Worm (Caenorhabditis elegans) whole organism, L3 larva: ENCODE data around the gene F55B12.10.

Experiments used
- R02D3.7 ChIP-seq: fragments of 150-350 bp; optimal IDR thresholded peaks from 2 replicates; lab custom pipeline; 2014; ENCODE audit warnings: missing biosample characterization, missing genetic modification characterization
- ZK546.5 ChIP-seq: sonication (generic microtip); optimal IDR thresholded peaks from 2 replicates; lab custom pipeline; 2017; ENCODE audit warnings: missing biosample characterization, missing genetic modification characterization
- ama-1 ChIP-seq: fragments of 150-350 bp; optimal IDR thresholded peaks from 2 replicates; lab custom pipeline; 2018
- ceh-16 ChIP-seq: sonication (generic microtip); optimal IDR thresholded peaks from 2 replicates; lab custom pipeline; 2017; ENCODE audit warnings: missing biosample characterization, missing genetic modification characterization
- ceh-28 ChIP-seq: fragments of 150-350 bp; optimal IDR thresholded peaks from 2 replicates; lab custom pipeline; 2014; ENCODE audit warnings: missing biosample characterization, missing genetic modification reagents, missing genetic modification characterization
- ceh-82 ChIP-seq: fragments of 150-350 bp; optimal IDR thresholded peaks from 2 replicates; lab custom pipeline; 2014; ENCODE audit warnings: missing biosample characterization, missing genetic modification characterization
- ceh-9 ChIP-seq: sonication (generic microtip); optimal IDR thresholded peaks from 2 replicates; lab custom pipeline; 2018; ENCODE audit warnings: missing biosample characterization, missing genetic modification characterization
- egl-27 ChIP-seq: sonication (generic microtip); optimal IDR thresholded peaks from 4 replicates; lab custom pipeline; 2017; ENCODE audit warnings: missing biosample characterization, missing genetic modification reagents, missing genetic modification characterization
- egl-5 ChIP-seq: fragments of 150-350 bp; optimal IDR thresholded peaks from 2 replicates; lab custom pipeline; 2017; ENCODE audit warnings: missing biosample characterization, missing genetic modification reagents, missing genetic modification characterization, inconsistent platforms
- elt-1 ChIP-seq: fragments of 150-350 bp; optimal IDR thresholded peaks from 2 replicates; lab custom pipeline; 2014; ENCODE audit warnings: missing biosample characterization, missing genetic modification characterization
- elt-2 ChIP-seq: sonication (generic microtip); optimal IDR thresholded peaks from 2 replicates; lab custom pipeline; 2016; ENCODE audit warnings: missing genetic modification reagents, mild to moderate bottlenecking, missing genetic modification characterization, missing compliant biosample characterization
- elt-3 ChIP-seq, 3 experiments: fragments of 150-350 bp in 1 of 3; sonication (generic microtip) in 2 of 3; optimal IDR thresholded peaks; 2 replicates in 2 of 3; 4 replicates in 1 of 3; lab custom pipeline; 2014 to 2017; ENCODE audit warnings: missing biosample characterization in 3 of 3, missing genetic modification characterization in 3 of 3
- eor-1 ChIP-seq, 2 experiments: fragments of 150-350 bp; optimal IDR thresholded peaks; 2 replicates each; lab custom pipeline; 2014 to 2018; ENCODE audit warnings: missing biosample characterization in 2 of 2, missing genetic modification characterization in 2 of 2
- fkh-10 ChIP-seq: sonication (generic microtip); optimal IDR thresholded peaks from 2 replicates; lab custom pipeline; 2017; ENCODE audit warnings: missing biosample characterization, missing genetic modification reagents, missing genetic modification characterization
- fkh-2 ChIP-seq: fragments of 150-350 bp; optimal IDR thresholded peaks from 2 replicates; lab custom pipeline; 2014; ENCODE audit warnings: missing biosample characterization, missing genetic modification reagents, missing genetic modification characterization
- jun-1 ChIP-seq: fragments of 150-350 bp; optimal IDR thresholded peaks from 2 replicates; lab custom pipeline; 2014; ENCODE audit warnings: missing biosample characterization, missing genetic modification reagents, missing genetic modification characterization
- lin-15B ChIP-seq: fragments of 150-350 bp; optimal IDR thresholded peaks from 2 replicates; lab custom pipeline; 2014; ENCODE audit warnings: missing biosample characterization, missing genetic modification characterization
- lin-39 ChIP-seq: fragments of 150-350 bp; optimal IDR thresholded peaks from 2 replicates; lab custom pipeline; 2018; ENCODE audit warnings: missing biosample characterization, missing genetic modification reagents, missing genetic modification characterization
- lsy-12 ChIP-seq: sonication (generic microtip); optimal IDR thresholded peaks from 2 replicates; lab custom pipeline; 2016; ENCODE audit warnings: mild to moderate bottlenecking, missing genetic modification characterization, missing compliant biosample characterization
- mdl-1 ChIP-seq: fragments of 150-350 bp; optimal IDR thresholded peaks from 2 replicates; lab custom pipeline; 2014; ENCODE audit warnings: missing biosample characterization, missing genetic modification characterization
- mml-1 ChIP-seq: fragments of 150-350 bp; sonication (generic microtip); optimal IDR thresholded peaks from 3 replicates; lab custom pipeline; 2014; ENCODE audit warnings: missing biosample characterization, missing genetic modification characterization
- nhr-11 ChIP-seq: fragments of 150-350 bp; optimal IDR thresholded peaks from 2 replicates; lab custom pipeline; 2014; ENCODE audit warnings: missing biosample characterization, missing genetic modification characterization
- nhr-23 ChIP-seq: fragments of 150-350 bp; optimal IDR thresholded peaks from 2 replicates; lab custom pipeline; 2014; ENCODE audit warnings: missing biosample characterization, missing genetic modification reagents, missing genetic modification characterization
- nhr-237 ChIP-seq: fragments of 150-350 bp; optimal IDR thresholded peaks from 2 replicates; lab custom pipeline; 2014; ENCODE audit warnings: missing biosample characterization, missing genetic modification characterization
- nhr-25 ChIP-seq: sonication (generic microtip); optimal IDR thresholded peaks from 2 replicates; lab custom pipeline; 2017; ENCODE audit warnings: missing biosample characterization, missing genetic modification characterization
- nhr-28 ChIP-seq: fragments of 150-350 bp; optimal IDR thresholded peaks from 2 replicates; lab custom pipeline; 2014; ENCODE audit warnings: missing biosample characterization, missing genetic modification characterization
- nhr-43 ChIP-seq: sonication (generic microtip); optimal IDR thresholded peaks from 2 replicates; lab custom pipeline; 2016; ENCODE audit warnings: mild to moderate bottlenecking, missing genetic modification characterization, missing compliant biosample characterization; ENCODE audit not compliant: poor library complexity, severe bottlenecking
- nhr-67 ChIP-seq: fragments of 150-350 bp; optimal IDR thresholded peaks from 2 replicates; lab custom pipeline; 2014; ENCODE audit warnings: missing biosample characterization, missing genetic modification characterization
- nhr-76 ChIP-seq: fragments of 150-350 bp; sonication (generic microtip); optimal IDR thresholded peaks from 5 replicates; lab custom pipeline; 2014; ENCODE audit warnings: missing biosample characterization, missing genetic modification characterization
- nhr-77 ChIP-seq: fragments of 150-350 bp; optimal IDR thresholded peaks from 2 replicates; lab custom pipeline; 2014; ENCODE audit warnings: missing biosample characterization, missing genetic modification characterization
- pha-4 ChIP-seq: fragments of 150-350 bp; optimal IDR thresholded peaks from 2 replicates; lab custom pipeline; 2014; ENCODE audit warnings: missing biosample characterization, missing genetic modification reagents, missing genetic modification characterization
- pqm-1 ChIP-seq: fragments of 150-350 bp; optimal IDR thresholded peaks from 2 replicates; lab custom pipeline; 2017; ENCODE audit warnings: missing biosample characterization, missing genetic modification characterization, inconsistent platforms
- snpc-4 ChIP-seq: fragments of 150-350 bp; optimal IDR thresholded peaks from 2 replicates; lab custom pipeline; 2014; ENCODE audit warnings: missing biosample characterization, missing genetic modification characterization
- tbx-2 ChIP-seq: sonication (generic microtip); optimal IDR thresholded peaks from 2 replicates; lab custom pipeline; 2016; ENCODE audit warnings: mild to moderate bottlenecking, missing genetic modification characterization, missing compliant biosample characterization
- unc-39 ChIP-seq: sonication (generic microtip); optimal IDR thresholded peaks from 4 replicates; lab custom pipeline; 2017; ENCODE audit warnings: missing biosample characterization, missing genetic modification characterization
- unc-62 ChIP-seq: fragments of 150-350 bp; sonication (generic microtip); optimal IDR thresholded peaks from 4 replicates; lab custom pipeline; 2014; ENCODE audit warnings: missing biosample characterization, missing genetic modification reagents, missing genetic modification characterization
- zag-1 ChIP-seq: fragments of 150-350 bp; optimal IDR thresholded peaks from 2 replicates; lab custom pipeline; 2014; ENCODE audit warnings: missing biosample characterization, missing genetic modification characterization
- ztf-4 ChIP-seq: fragments of 150-350 bp; optimal IDR thresholded peaks from 2 replicates; lab custom pipeline; 2014; ENCODE audit warnings: missing biosample characterization, missing genetic modification characterization

Gene F55B12.10

ce11 chrV:13839433-13839832, at the start of gene F55B12.10:
Gene F55B12.10 (plus strand): TSS chrV:13839733.
- TF ChIP-seq jun-1 (tag; lab: Kevin White, UChicago) (no peak), ceh-28 (no peak), nhr-11 (tag; lab: Kevin White, UChicago) (no peak), R02D3.7 (tag; lab: Kevin White, UChicago) (no peak), nhr-23 (tag; lab: Kevin White, UChicago) (no peak), nhr-43 (tag; lab: Kevin White, UChicago) (no peak), nhr-77 (tag; lab: Kevin White, UChicago) (no peak), zag-1 (tag; lab: Kevin White, UChicago) (no peak), nhr-67 (no peak), nhr-237 (no peak), ceh-16 (no peak), fkh-2 (tag; lab: Kevin White, UChicago) (no peak), eor-1 (tag; optimal IDR thresholded peaks at IDR 0.05; lab: Kevin White, UChicago) (no peak), ceh-82 (tag; lab: Kevin White, UChicago) (no peak), snpc-4 (tag; lab: Kevin White, UChicago) (no peak), elt-1 (no peak), mdl-1 (tag; lab: Kevin White, UChicago) (no peak), mml-1 (tag; lab: Kevin White, UChicago) (no peak), ZK546.5 (tag; lab: Kevin White, UChicago) (no peak), ceh-9 (tag; lab: Kevin White, UChicago) (no peak)

ce11 chrV:13790117-13790516, 49.4 kb upstream of the F55B12.10 start:
- TF ChIP-seq ztf-4 (tag; lab: Kevin White, UChicago) = no peak
- no peak for TF ChIP-seq unc-62 (GFP tag; lab: Kevin White, UChicago)
- no peak for TF ChIP-seq lsy-12 (tag; lab: Kevin White, UChicago)
- TF ChIP-seq tbx-2 (tag; lab: Kevin White, UChicago) = no peak
- TF ChIP-seq nhr-28 = no peak
- TF ChIP-seq ceh-28 = no peak
- no peak for TF ChIP-seq fkh-10 (GFP tag; lab: Kevin White, UChicago)
- no peak for TF ChIP-seq egl-27 (tag; lab: Kevin White, UChicago)

DNA sequence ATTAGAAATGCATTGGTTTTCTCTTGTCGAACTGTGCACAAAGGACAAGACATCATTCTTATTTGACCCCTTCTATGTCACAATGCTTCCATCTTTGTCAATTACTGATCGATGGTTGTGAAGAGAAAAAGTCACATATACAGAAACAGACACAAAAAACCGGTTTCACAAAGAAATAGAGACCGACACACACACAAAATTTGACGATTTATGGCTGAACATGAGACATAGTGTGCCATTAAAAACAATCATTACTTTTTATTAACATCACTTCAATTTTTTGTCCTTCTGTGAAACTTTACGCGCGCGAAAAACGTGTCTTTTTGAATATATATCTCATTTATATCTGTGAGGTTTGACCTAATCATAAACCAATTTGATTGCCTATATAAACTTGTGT, 49.0 kb upstream of the F55B12.10 start:
- TF ChIP-seq nhr-43 (tag; lab: Kevin White, UChicago) (peak; percentile 20), nhr-23 (tag; lab: Kevin White, UChicago) (peak; percentile 84), egl-5 (tag; lab: Kevin White, UChicago) (peak; percentile 73), ZK546.5 (tag; lab: Kevin White, UChicago) (no peak), nhr-25 (tag; lab: Kevin White, UChicago) (peak; percentile 79), lin-39 (tag; lab: Kevin White, UChicago) (no peak)
- TF ChIP-seq, all 47 proteins: peak for 4

- peak; percentile 36 for TF ChIP-seq ama-1 (lab: Kevin White, UChicago)
- no peak for TF ChIP-seq egl-5 (tag; lab: Kevin White, UChicago)
These were observed 45.5 kb upstream of the F55B12.10 start for ce11 chrV:13794046-13794445.

DNA sequence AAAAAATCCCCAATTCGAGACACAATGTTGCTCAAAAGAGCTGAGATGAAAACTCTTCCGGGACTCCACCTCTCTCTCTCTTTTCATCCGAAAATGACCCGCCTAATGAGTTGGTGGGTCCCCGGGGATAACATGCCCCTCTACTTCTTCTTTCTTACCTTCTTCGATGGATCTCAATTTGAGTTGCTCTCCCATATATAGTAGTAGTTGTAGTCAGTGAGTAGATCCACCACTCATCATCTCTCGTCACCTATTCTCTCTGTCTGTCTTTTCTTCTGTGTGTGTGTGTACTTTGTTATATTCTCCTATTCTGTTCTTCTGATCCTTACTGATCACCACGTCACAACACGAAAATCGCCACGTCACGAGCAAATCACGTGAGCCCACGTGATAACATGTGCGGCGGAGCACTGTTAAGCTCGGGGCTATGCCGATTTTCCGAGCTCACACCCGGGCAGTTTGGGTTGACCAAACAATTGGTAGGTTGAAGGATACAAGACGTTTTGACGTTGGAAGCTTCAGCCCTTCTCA, 43.2 kb upstream of the F55B12.10 start, which contains the start of gene twk-32:
Gene twk-32, plus strand, starts transcription at position 396 of the 531 bp plus-strand sequence.
- no peak for TF ChIP-seq unc-62 (GFP tag; lab: Kevin White, UChicago)
- TF ChIP-seq ceh-9 (tag; lab: Kevin White, UChicago) = no peak
- peak; percentile 34 for TF ChIP-seq pha-4
- no peak for TF ChIP-seq pqm-1 (tag; lab: Kevin White, UChicago)
- TF ChIP-seq ama-1 (lab: Kevin White, UChicago) = peak; percentile 73
- TF ChIP-seq eor-1 (tag; optimal IDR thresholded peaks at IDR 0.05; lab: Kevin White, UChicago) = no peak
- TF ChIP-seq egl-27 (tag; lab: Kevin White, UChicago) = no peak
- no peak for TF ChIP-seq nhr-76
- TF ChIP-seq ceh-82 (tag; lab: Kevin White, UChicago) = no peak
- no peak for TF ChIP-seq elt-3 (tag; optimal IDR thresholded peaks at IDR 0.05; lab: Kevin White, UChicago)
- TF ChIP-seq nhr-25 (tag; lab: Kevin White, UChicago) = no peak
- no peak for TF ChIP-seq egl-5 (tag; lab: Kevin White, UChicago)
- TF ChIP-seq jun-1 (tag; lab: Kevin White, UChicago) = no peak
- no peak for TF ChIP-seq unc-39
- TF ChIP-seq nhr-67 = no peak
- no peak for TF ChIP-seq elt-2 (tag; lab: Kevin White, UChicago)
- no peak for TF ChIP-seq ztf-4 (tag; lab: Kevin White, UChicago)
- peak; percentile 22 for TF ChIP-seq mml-1 (tag; lab: Kevin White, UChicago)
- no peak for TF ChIP-seq nhr-237
- TF ChIP-seq zag-1 (tag; lab: Kevin White, UChicago) = no peak
- no peak for TF ChIP-seq nhr-43 (tag; lab: Kevin White, UChicago)
- no peak for TF ChIP-seq nhr-11 (tag; lab: Kevin White, UChicago)
- TF ChIP-seq lin-15B (tag; lab: Kevin White, UChicago) = no peak
- no peak for TF ChIP-seq lsy-12 (tag; lab: Kevin White, UChicago)
- no peak for TF ChIP-seq nhr-28
